Fruit fly (Drosophila melanogaster): ENCODE results near the gene slp2.

slp2 gene

DNA sequence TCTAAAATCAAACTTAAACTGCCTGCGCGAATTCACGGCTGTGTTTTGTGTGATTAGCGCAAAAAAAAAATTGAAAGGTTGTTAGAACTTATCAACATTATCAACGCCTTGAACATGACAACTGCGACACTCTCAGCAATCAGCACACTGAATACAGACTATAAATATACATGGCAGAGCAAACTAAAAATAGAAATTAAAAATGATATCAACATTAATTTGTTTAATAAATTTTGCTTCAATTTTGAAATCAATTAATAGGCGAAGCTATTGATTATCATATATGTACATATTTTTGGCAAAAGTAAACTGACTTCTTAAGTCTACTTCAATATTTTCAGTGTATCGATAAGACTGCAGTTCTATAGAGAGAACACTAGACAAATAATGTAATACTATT, 43.4 kb downstream of the slp2 start (continued):
- no peak for TF ChIP-seq knrl (GFP tag; IDR thresholded peaks at IDR 0.05; ENCODE audit: partially characterized antibody)
- no peak for TF ChIP-seq CG32767 (GFP tag; IDR thresholded peaks at IDR 0.05)
- TF ChIP-seq CG1024 (GFP tag; IDR thresholded peaks at IDR 0.05): no peak
- TF ChIP-seq ato (GFP tag; IDR thresholded peaks at IDR 0.05; ENCODE audit: partially characterized antibody): no peak
- no peak for TF ChIP-seq CG8290 (GFP tag; optimal IDR thresholded peaks at IDR 0.05)
- TF ChIP-seq CG8290 (tag; optimal IDR thresholded peaks at IDR 0.05): no peak
- no peak for TF ChIP-seq tgo (GFP tag; IDR thresholded peaks at IDR 0.05)
- TF ChIP-seq odd (GFP tag; optimal IDR thresholded peaks at IDR 0.05): no peak
- no peak for TF ChIP-seq tx (GFP tag; optimal IDR thresholded peaks at IDR 0.05)
- TF ChIP-seq pb (GFP tag; optimal IDR thresholded peaks at IDR 0.05): no peak
- no peak for TF ChIP-seq CG11723 (GFP tag; optimal IDR thresholded peaks at IDR 0.05)
- TF ChIP-seq ac (GFP tag; optimal IDR thresholded peaks at IDR 0.05): no peak
- TF ChIP-seq Sox100B (GFP tag; optimal IDR thresholded peaks at IDR 0.05): no peak
- no peak for TF ChIP-seq NK7.1 (GFP tag; optimal IDR thresholded peaks at IDR 0.05)
- peak; percentile 30; the same call in 2 of the 3 replicates for TF ChIP-seq row (GFP tag; IDR thresholded peaks at IDR 0.05)
- no peak for TF ChIP-seq CG9437 (GFP tag; optimal IDR thresholded peaks at IDR 0.05)
- TF ChIP-seq CG17912 (GFP tag; optimal IDR thresholded peaks at IDR 0.05): no peak
- TF ChIP-seq kay (GFP tag; optimal IDR thresholded peaks at IDR 0.05): no peak
- no peak for TF ChIP-seq maf-S (GFP tag; optimal IDR thresholded peaks at IDR 0.05)
- no peak for TF ChIP-seq NFAT (GFP tag; IDR thresholded peaks at IDR 0.05)
- TF ChIP-seq CTCF (GFP tag; optimal IDR thresholded peaks at IDR 0.05): no peak
- no peak for TF ChIP-seq dan (GFP tag; IDR thresholded peaks at IDR 0.05)
- TF ChIP-seq mirr (GFP tag; optimal IDR thresholded peaks at IDR 0.05): peak; percentile 27
- no peak for TF ChIP-seq CG1602 (GFP tag; optimal IDR thresholded peaks at IDR 0.05)
- TF ChIP-seq Adf1 (GFP tag; IDR thresholded peaks at IDR 0.05): peak; percentile 19; the same call in 1 of the 2 replicates
- TF ChIP-seq CG12104 (GFP tag; optimal IDR thresholded peaks at IDR 0.05): no peak
- TF ChIP-seq trh (GFP tag; optimal IDR thresholded peaks at IDR 0.05): no peak
- TF ChIP-seq CG7556 (GFP tag; optimal IDR thresholded peaks at IDR 0.05): peak; percentile 2
- TF ChIP-seq CG2120 (GFP tag; optimal IDR thresholded peaks at IDR 0.05): peak; percentile 63
- no peak for TF ChIP-seq prd (optimal IDR thresholded peaks at IDR 0.05)
- peak; percentile 45; the same call in 1 of the 3 replicates for TF ChIP-seq prd (GFP tag; IDR thresholded peaks at IDR 0.05)
- no peak for TF ChIP-seq CG17186 (GFP tag; optimal IDR thresholded peaks at IDR 0.05)
- TF ChIP-seq Scr (GFP tag; IDR thresholded peaks at IDR 0.05; ENCODE audit: partially characterized antibody): no peak
- peak; percentile 7 for TF ChIP-seq CG17829 (tag; optimal IDR thresholded peaks at IDR 0.05)
- TF ChIP-seq pita (GFP tag; optimal IDR thresholded peaks at IDR 0.05): no peak
- TF ChIP-seq scrt (GFP tag; optimal IDR thresholded peaks at IDR 0.05): peak; percentile 4
- no peak for TF ChIP-seq stc (GFP tag; IDR thresholded peaks at IDR 0.05)
- no peak for TF ChIP-seq Dref (GFP tag; IDR thresholded peaks at IDR 0.05)
- no peak for TF ChIP-seq Ravus (GFP tag; IDR thresholded peaks at IDR 0.05)
- TF ChIP-seq amos (GFP tag; IDR thresholded peaks at IDR 0.05; ENCODE audit: partially characterized antibody): no peak
- no peak for TF ChIP-seq CG10543 (GFP tag; optimal IDR thresholded peaks at IDR 0.05)
- no peak for TF ChIP-seq BEAF-32 (GFP tag; optimal IDR thresholded peaks at IDR 0.05)
- TF ChIP-seq toy (GFP tag; IDR thresholded peaks at IDR 0.05): no peak
- TF ChIP-seq CG11504 (tag; optimal IDR thresholded peaks at IDR 0.05): peak; percentile 47
- no peak for TF ChIP-seq HLHmδ (GFP tag; optimal IDR thresholded peaks at IDR 0.05)
- no peak for TF ChIP-seq Drgx (GFP tag; IDR thresholded peaks at IDR 0.05)
- no peak for TF ChIP-seq CG13287 (GFP tag; IDR thresholded peaks at IDR 0.05; ENCODE audit: partially characterized antibody)
- TF ChIP-seq crc (GFP tag; optimal IDR thresholded peaks at IDR 0.05): no peak
- no peak for TF ChIP-seq Mad (GFP tag; optimal IDR thresholded peaks at IDR 0.05)
- no peak for TF ChIP-seq h (optimal IDR thresholded peaks at IDR 0.05)
- no peak for TF ChIP-seq E2f2 (GFP tag; IDR thresholded peaks at IDR 0.05)
- no peak for TF ChIP-seq Dp (GFP tag; optimal IDR thresholded peaks at IDR 0.05)
- no peak for TF ChIP-seq pros (GFP tag; optimal IDR thresholded peaks at IDR 0.05)
- no peak for TF ChIP-seq CG4404 (GFP tag; IDR thresholded peaks at IDR 0.05)
